Worm (Caenorhabditis elegans): ENCODE measurements around the gene dpy-20.

dpy-20 gene

DNA sequence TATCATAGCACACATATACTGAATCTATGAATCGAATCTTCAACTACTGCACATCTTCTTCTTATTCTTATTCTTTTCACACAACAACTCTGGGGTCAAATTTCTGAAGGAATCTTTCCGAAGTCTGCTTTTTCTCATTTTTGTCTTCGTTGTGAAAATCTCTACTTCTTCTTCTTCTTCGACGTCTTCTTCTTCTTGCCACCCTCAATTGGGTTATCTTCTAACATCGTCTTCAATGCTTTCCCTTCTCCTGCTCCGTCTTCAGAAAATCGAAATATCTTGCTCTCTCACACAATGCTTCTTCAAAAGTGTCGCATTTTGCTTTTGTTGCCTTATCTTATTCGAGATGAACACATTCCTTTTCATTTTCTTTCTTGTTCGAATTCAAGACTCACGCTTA, 22.6 kb upstream of the dpy-20 start:
- TF ChIP-seq flt-1 (GFP tag; IDR thresholded peaks at IDR 0.05) (no peak), cog-1 (tag; optimal IDR thresholded peaks at IDR 0.05) (no peak), klf-2 (GFP tag; conservative IDR thresholded peaks at IDR 0.05) (no peak)

DNA sequence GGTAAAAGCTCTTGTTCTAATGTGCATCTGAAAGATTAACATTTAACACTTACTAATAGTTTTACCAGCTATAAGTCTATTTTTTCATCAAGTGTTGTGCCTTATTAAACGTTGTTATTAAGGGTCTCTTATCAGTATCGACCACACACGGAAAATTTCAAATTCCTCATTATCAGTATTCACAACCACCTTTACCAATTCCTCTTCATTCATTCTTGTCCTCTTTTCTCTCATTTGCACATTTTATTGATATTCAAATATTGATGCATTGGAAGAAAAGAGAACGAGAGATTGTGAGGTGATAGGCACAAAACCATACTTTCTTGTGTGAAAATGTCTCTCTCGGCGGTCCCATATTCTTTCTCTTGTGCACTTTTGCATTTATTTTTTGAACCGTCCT, 21.2 kb upstream of the dpy-20 start:
- TF ChIP-seq klf-2 (GFP tag; conservative IDR thresholded peaks at IDR 0.05) (no peak), cog-1 (tag; optimal IDR thresholded peaks at IDR 0.05) (no peak), ztf-29 (GFP tag; IDR thresholded peaks at IDR 0.05) (no peak), T22C8.4 (GFP tag; IDR thresholded peaks at IDR 0.05) (no peak), med-1 (GFP tag; optimal IDR thresholded peaks at IDR 0.05; ENCODE audit: insufficient read depth) (no peak), flt-1 (GFP tag; IDR thresholded peaks at IDR 0.05) (no peak), ztf-23 (GFP tag; IDR thresholded peaks at IDR 0.05) (no peak), tab-1 (GFP tag; IDR thresholded peaks at IDR 0.05) (no peak), ref-1 (GFP tag; conservative IDR thresholded peaks at IDR 0.05) (no peak)

DNA sequence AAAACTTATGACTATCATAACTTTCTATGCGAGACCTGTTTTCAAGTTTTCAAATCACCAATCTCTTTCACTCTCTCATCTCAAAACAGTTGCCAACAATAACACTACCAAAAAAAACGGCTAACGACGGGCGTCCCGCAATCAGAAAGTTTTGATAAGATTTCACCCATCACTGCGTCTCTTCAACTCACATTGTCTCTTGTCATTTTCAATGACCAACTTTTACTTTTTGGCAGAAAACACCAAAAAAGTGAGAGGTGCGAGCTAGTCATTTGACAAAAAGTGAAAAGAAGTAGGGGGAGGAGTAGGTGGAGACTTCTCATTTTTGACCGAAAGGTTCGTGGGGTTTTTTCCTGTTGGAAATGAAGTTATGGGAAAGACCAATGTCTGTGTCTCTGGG, 18.0 kb upstream of the dpy-20 start:
- no peak for TF ChIP-seq ztf-29 (GFP tag; IDR thresholded peaks at IDR 0.05)
- no peak for TF ChIP-seq tab-1 (GFP tag; IDR thresholded peaks at IDR 0.05)
- TF ChIP-seq cog-1 (tag; optimal IDR thresholded peaks at IDR 0.05), result no peak
- TF ChIP-seq med-1 (GFP tag; optimal IDR thresholded peaks at IDR 0.05; ENCODE audit: insufficient read depth), result no peak
- TF ChIP-seq klf-2 (GFP tag; conservative IDR thresholded peaks at IDR 0.05), result no peak
- no peak for TF ChIP-seq ztf-23 (GFP tag; IDR thresholded peaks at IDR 0.05)
- TF ChIP-seq T22C8.4 (GFP tag; IDR thresholded peaks at IDR 0.05), result no peak
- no peak for TF ChIP-seq ref-1 (GFP tag; conservative IDR thresholded peaks at IDR 0.05)

- TF ChIP-seq ztf-23 (GFP tag; IDR thresholded peaks at IDR 0.05), result no peak
- no peak for TF ChIP-seq ztf-29 (GFP tag; IDR thresholded peaks at IDR 0.05)
- TF ChIP-seq tab-1 (GFP tag; IDR thresholded peaks at IDR 0.05), result no peak
- TF ChIP-seq flt-1 (GFP tag; IDR thresholded peaks at IDR 0.05), result no peak
- no peak for TF ChIP-seq ref-1 (GFP tag; conservative IDR thresholded peaks at IDR 0.05)
- TF ChIP-seq cog-1 (tag; optimal IDR thresholded peaks at IDR 0.05), result no peak
- no peak for TF ChIP-seq klf-2 (GFP tag; conservative IDR thresholded peaks at IDR 0.05)
- TF ChIP-seq med-1 (GFP tag; optimal IDR thresholded peaks at IDR 0.05; ENCODE audit: insufficient read depth), result no peak
- no peak for TF ChIP-seq T22C8.4 (GFP tag; IDR thresholded peaks at IDR 0.05)
Observed at ce11 chrIV:11717094-11717876, 16.6 kb upstream of the dpy-20 start.

ce11 chrIV:11716414-11716813, 15.8 kb upstream of the dpy-20 start:
- TF ChIP-seq cog-1 (tag; optimal IDR thresholded peaks at IDR 0.05), result no peak
- no peak for TF ChIP-seq T22C8.4 (GFP tag; IDR thresholded peaks at IDR 0.05)
- no peak for TF ChIP-seq flt-1 (GFP tag; IDR thresholded peaks at IDR 0.05)
- no peak for TF ChIP-seq med-1 (GFP tag; optimal IDR thresholded peaks at IDR 0.05; ENCODE audit: insufficient read depth)
- TF ChIP-seq ref-1 (GFP tag; conservative IDR thresholded peaks at IDR 0.05), result no peak

ce11 chrIV:11714739-11715138, 14.1 kb upstream of the dpy-20 start, which contains the start of gene magi-1:
magi-1 (plus strand) TSS chrIV:11715039.
- TF ChIP-seq klf-2 (GFP tag; conservative IDR thresholded peaks at IDR 0.05), result no peak
- TF ChIP-seq ztf-23 (GFP tag; IDR thresholded peaks at IDR 0.05), result no peak
- no peak for TF ChIP-seq med-1 (GFP tag; optimal IDR thresholded peaks at IDR 0.05; ENCODE audit: insufficient read depth)
- TF ChIP-seq T22C8.4 (GFP tag; IDR thresholded peaks at IDR 0.05), result no peak
- no peak for TF ChIP-seq flt-1 (GFP tag; IDR thresholded peaks at IDR 0.05)
- TF ChIP-seq cog-1 (tag; optimal IDR thresholded peaks at IDR 0.05), result no peak

ce11 chrIV:11713289-11713688, 12.6 kb upstream of the dpy-20 start:
- TF ChIP-seq flt-1 (GFP tag; IDR thresholded peaks at IDR 0.05) (no peak), ztf-23 (GFP tag; IDR thresholded peaks at IDR 0.05) (no peak), cog-1 (tag; optimal IDR thresholded peaks at IDR 0.05) (no peak), tab-1 (GFP tag; IDR thresholded peaks at IDR 0.05) (no peak), klf-2 (GFP tag; conservative IDR thresholded peaks at IDR 0.05) (no peak), ref-1 (GFP tag; conservative IDR thresholded peaks at IDR 0.05) (no peak), ztf-29 (GFP tag; IDR thresholded peaks at IDR 0.05) (no peak), med-1 (GFP tag; optimal IDR thresholded peaks at IDR 0.05; ENCODE audit: insufficient read depth) (no peak), T22C8.4 (GFP tag; IDR thresholded peaks at IDR 0.05) (no peak)

DNA sequence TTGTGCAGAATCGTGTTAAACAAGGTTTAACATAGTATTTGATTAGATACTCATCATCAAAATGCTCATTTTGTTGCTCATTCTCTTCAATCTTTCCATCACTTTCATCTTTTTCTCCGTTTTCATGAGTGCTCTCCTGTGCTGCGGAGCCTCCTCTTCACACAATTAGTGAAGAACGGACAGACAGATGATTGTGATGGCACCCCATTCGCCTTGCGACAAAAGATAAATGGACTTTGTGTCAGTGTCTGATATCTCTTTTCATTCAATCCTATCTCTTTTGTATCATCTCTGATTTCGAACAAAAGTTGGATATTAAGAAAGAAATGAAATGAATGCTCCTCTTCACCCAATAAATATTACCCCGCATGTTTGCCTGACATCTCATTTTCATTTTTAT, 9.7 kb upstream of the dpy-20 start:
- TF ChIP-seq ztf-29 (GFP tag; IDR thresholded peaks at IDR 0.05), result no peak

DNA sequence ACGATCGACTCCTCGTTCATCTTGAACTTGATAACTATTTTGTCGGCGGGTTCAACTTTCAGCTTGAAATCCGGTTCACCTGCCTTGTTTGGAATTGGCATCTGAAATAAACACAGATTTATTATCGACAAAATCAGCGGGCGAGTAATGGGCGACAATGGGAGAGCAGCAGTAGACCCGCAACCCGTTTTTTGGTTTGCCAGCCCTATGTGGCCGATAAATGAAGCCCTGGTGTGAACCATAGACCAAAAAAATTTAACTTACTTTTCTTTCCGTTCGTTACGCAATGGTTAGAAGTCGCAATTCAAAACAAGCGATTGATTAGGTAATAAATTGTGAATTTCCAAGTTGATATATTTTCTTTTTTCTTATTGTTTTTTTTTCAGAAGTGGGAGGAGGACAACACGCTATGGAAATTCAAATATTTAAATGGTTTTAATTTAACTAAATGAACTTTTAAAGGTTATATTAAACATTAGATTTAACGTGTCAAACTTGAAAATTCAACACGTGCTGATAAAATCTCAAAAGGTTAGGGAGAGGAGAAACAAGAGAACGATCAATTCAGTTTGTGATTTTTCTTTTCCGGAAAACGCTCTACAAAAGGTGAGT, 3.1 kb upstream of the dpy-20 start, which contains the start of the genes T22B3.3 and alg-3:
T22B3.3 (minus strand) TSS at position 101 of the 612 bp plus-strand sequence.
alg-3 (plus strand) TSS at position 562 of the 612 bp plus-strand sequence.
- TF ChIP-seq klf-2 (GFP tag; conservative IDR thresholded peaks at IDR 0.05), result no peak
- no peak for TF ChIP-seq ztf-29 (GFP tag; IDR thresholded peaks at IDR 0.05)
- TF ChIP-seq cog-1 (tag; optimal IDR thresholded peaks at IDR 0.05), result no peak
- no peak for TF ChIP-seq T22C8.4 (GFP tag; IDR thresholded peaks at IDR 0.05)
- TF ChIP-seq med-1 (GFP tag; optimal IDR thresholded peaks at IDR 0.05; ENCODE audit: insufficient read depth), result no peak
- no peak for TF ChIP-seq flt-1 (GFP tag; IDR thresholded peaks at IDR 0.05)

- TF ChIP-seq klf-2 (GFP tag; conservative IDR thresholded peaks at IDR 0.05), result no peak
- TF ChIP-seq flt-1 (GFP tag; IDR thresholded peaks at IDR 0.05), result no peak
- no peak for TF ChIP-seq T22C8.4 (GFP tag; IDR thresholded peaks at IDR 0.05)
- TF ChIP-seq ztf-23 (GFP tag; IDR thresholded peaks at IDR 0.05), result no peak
- TF ChIP-seq med-1 (GFP tag; optimal IDR thresholded peaks at IDR 0.05; ENCODE audit: insufficient read depth), result no peak
Observed at ce11 chrIV:11701878-11702277, 1.2 kb upstream of the dpy-20 start.
